Fruit fly (Drosophila melanogaster): ENCODE results near the gene CG13841.

CG13841 gene

dm6 chr3R:22753895-22754774 is 13.4 kb downstream of the CG13841 start:
- TF ChIP-seq CG30020 (tag; optimal IDR thresholded peaks at IDR 0.05): peak; percentile 17
- TF ChIP-seq lbe (GFP tag; optimal IDR thresholded peaks at IDR 0.05): no peak
- no peak for TF ChIP-seq Elba2 (GFP tag; optimal IDR thresholded peaks at IDR 0.05)
- TF ChIP-seq vfl (GFP tag; optimal IDR thresholded peaks at IDR 0.05): no peak
- TF ChIP-seq wdn (GFP tag; IDR thresholded peaks at IDR 0.05): peak; percentile 35; the same call in 1 of the 2 replicates
- peak; percentile 71 for TF ChIP-seq CG12391 (tag; optimal IDR thresholded peaks at IDR 0.05)
- no peak for TF ChIP-seq CG4404 (GFP tag; IDR thresholded peaks at IDR 0.05)
- no peak for TF ChIP-seq vnd (GFP tag; IDR thresholded peaks at IDR 0.05; ENCODE audit: partially characterized antibody)
- peak; percentile 68 for TF ChIP-seq CG17328 (GFP tag; IDR thresholded peaks at IDR 0.05)
- peak; percentile 70; the same call in 1 of the 2 replicates for TF ChIP-seq CG32767 (GFP tag; IDR thresholded peaks at IDR 0.05)
- peak; percentile 42; the same call in 2 of the 3 replicates for TF ChIP-seq zfh1 (GFP tag; IDR thresholded peaks at IDR 0.05)
- TF ChIP-seq unpg (GFP tag; optimal IDR thresholded peaks at IDR 0.05): peak; percentile 52
- TF ChIP-seq insv (GFP tag; optimal IDR thresholded peaks at IDR 0.05): no peak
- peak; percentile 68 for TF ChIP-seq dysf (GFP tag; IDR thresholded peaks at IDR 0.05)
- TF ChIP-seq CG10543 (GFP tag; optimal IDR thresholded peaks at IDR 0.05): peak; percentile 90
- no peak for TF ChIP-seq prd (optimal IDR thresholded peaks at IDR 0.05)
- peak; percentile 49; the same call in 2 of the 3 replicates for TF ChIP-seq prd (GFP tag; IDR thresholded peaks at IDR 0.05)
- peak; percentile 44 for TF ChIP-seq CG13624 (GFP tag; optimal IDR thresholded peaks at IDR 0.05)
- TF ChIP-seq CG10321 (GFP tag; IDR thresholded peaks at IDR 0.05): no peak
- peak; percentile 9 for TF ChIP-seq CG13894 (tag; optimal IDR thresholded peaks at IDR 0.05)
- peak; percentile 53 for TF ChIP-seq BtbVII (GFP tag; optimal IDR thresholded peaks at IDR 0.05)
- peak; percentile 38 for TF ChIP-seq Hmx (GFP tag; optimal IDR thresholded peaks at IDR 0.05)
- TF ChIP-seq usp (GFP tag; optimal IDR thresholded peaks at IDR 0.05): no peak
- peak; percentile 58 for TF ChIP-seq lilli (GFP tag; optimal IDR thresholded peaks at IDR 0.05)
- no peak for TF ChIP-seq D (optimal IDR thresholded peaks at IDR 0.05)
- TF ChIP-seq D (GFP tag; optimal IDR thresholded peaks at IDR 0.05): peak; percentile 59
- no peak for TF ChIP-seq eyg (GFP tag; optimal IDR thresholded peaks at IDR 0.05)
- TF ChIP-seq HLH54F (GFP tag; optimal IDR thresholded peaks at IDR 0.05): peak; percentile 8
- no peak; the same call in 1 of the 2 replicates for TF ChIP-seq onecut (GFP tag; IDR thresholded peaks at IDR 0.05)
- TF ChIP-seq HmgD (GFP tag; optimal IDR thresholded peaks at IDR 0.05): no peak
- TF ChIP-seq sisA (GFP tag; IDR thresholded peaks at IDR 0.05): peak; percentile 52; the same call in 1 of the 2 replicates
- no peak; the same call in 1 of the 2 replicates for TF ChIP-seq sens-2 (GFP tag; IDR thresholded peaks at IDR 0.05)
- peak; percentile 98 for TF ChIP-seq Adf1 (GFP tag; IDR thresholded peaks at IDR 0.05)
- TF ChIP-seq CG11456 (GFP tag; IDR thresholded peaks at IDR 0.05): peak; percentile 77
- TF ChIP-seq CG1602 (GFP tag; optimal IDR thresholded peaks at IDR 0.05): peak; percentile 43
- peak; percentile 62 for TF ChIP-seq PHDP (tag; optimal IDR thresholded peaks at IDR 0.05)
- TF ChIP-seq Ets97D (GFP tag; optimal IDR thresholded peaks at IDR 0.05): no peak
- no peak for TF ChIP-seq Stat92E (GFP tag; optimal IDR thresholded peaks at IDR 0.05)
- TF ChIP-seq croc (GFP tag; conservative IDR thresholded peaks at IDR 0.05): no peak; the same call in 2 of the 3 replicates
- TF ChIP-seq CG16779 (GFP tag; IDR thresholded peaks at IDR 0.05): peak; percentile 54; the same call in 1 of the 2 replicates
- peak; percentile 46 for TF ChIP-seq CG3407 (GFP tag; optimal IDR thresholded peaks at IDR 0.05)
- TF ChIP-seq CG17802 (tag; optimal IDR thresholded peaks at IDR 0.05): no peak
- peak; percentile 9; the same call in 1 of the 2 replicates for TF ChIP-seq ttk (GFP tag; IDR thresholded peaks at IDR 0.05)
- TF ChIP-seq crol (GFP tag; IDR thresholded peaks at IDR 0.05): peak; percentile 81
- no peak for TF ChIP-seq dmrt11E (tag; optimal IDR thresholded peaks at IDR 0.05)
- no peak for TF ChIP-seq tx (GFP tag; optimal IDR thresholded peaks at IDR 0.05)
- TF ChIP-seq Drgx (GFP tag; IDR thresholded peaks at IDR 0.05): peak; percentile 51
- peak; percentile 39 for TF ChIP-seq CG10267 (tag; optimal IDR thresholded peaks at IDR 0.05)
- TF ChIP-seq Six4 (GFP tag; optimal IDR thresholded peaks at IDR 0.05): peak; percentile 67
- TF ChIP-seq en (GFP tag; optimal IDR thresholded peaks at IDR 0.05): no peak
